Fruit fly (Drosophila melanogaster): Measurements from ENCODE around the gene Act5C.

Gene Act5C

DNA sequence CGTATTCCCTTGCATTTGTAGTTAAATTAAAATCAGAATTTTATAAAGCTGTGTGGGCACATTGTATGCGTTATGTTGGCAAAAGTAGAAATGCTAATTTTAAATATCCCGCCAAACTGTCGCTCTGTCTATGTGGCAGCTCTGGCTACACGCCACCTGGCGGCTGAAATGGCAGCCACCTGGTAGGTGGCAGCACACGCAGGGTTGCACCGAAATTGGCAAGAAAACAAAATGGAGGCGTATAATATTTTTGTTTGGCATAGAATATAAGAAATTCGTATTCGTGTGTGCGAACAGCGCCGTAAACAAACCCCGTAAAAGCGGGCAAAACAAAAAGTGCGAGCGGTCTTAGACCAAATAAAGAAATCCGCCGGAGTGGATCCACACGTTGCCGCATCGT, 7.3 kb downstream of the Act5C start, which contains the start of gene CG12236 (continued):
- peak; percentile 59 for TF ChIP-seq kah (GFP tag; optimal IDR thresholded peaks at IDR 0.05)
- TF ChIP-seq Abd-B (GFP tag; optimal IDR thresholded peaks at IDR 0.05) = no peak
- no peak for TF ChIP-seq Neu2 (GFP tag; optimal IDR thresholded peaks at IDR 0.05; ENCODE audit: borderline replicate concordance)
- no peak for TF ChIP-seq Sox100B (GFP tag; optimal IDR thresholded peaks at IDR 0.05)
- TF ChIP-seq CTCF (GFP tag; optimal IDR thresholded peaks at IDR 0.05) = peak; percentile 97
- TF ChIP-seq Dref (GFP tag; IDR thresholded peaks at IDR 0.05) = peak; percentile 68
- no peak for TF ChIP-seq dimm (GFP tag; IDR thresholded peaks at IDR 0.05)
- TF ChIP-seq zfh1 (GFP tag; IDR thresholded peaks at IDR 0.05) = peak; percentile 59; the same call in 2 of the 3 replicates
- TF ChIP-seq Sin3A (optimal IDR thresholded peaks at IDR 0.05) = peak; percentile 50
- TF ChIP-seq Dip2 (GFP tag; IDR thresholded peaks at IDR 0.05) = no peak
- TF ChIP-seq oc (tag; optimal IDR thresholded peaks at IDR 0.05) = no peak
- TF ChIP-seq Scr (GFP tag; IDR thresholded peaks at IDR 0.05; ENCODE audit: partially characterized antibody) = 0 out of 2 replicates have a peak, but pooled peaks have one; percentile 23
- TF ChIP-seq hb (GFP tag; IDR thresholded peaks at IDR 0.05; ENCODE audit: partially characterized antibody) = no peak
- no peak for TF ChIP-seq CG3838 (GFP tag; optimal IDR thresholded peaks at IDR 0.05)
- TF ChIP-seq trem (tag; optimal IDR thresholded peaks at IDR 0.05) = peak; percentile 89
- no peak for TF ChIP-seq luna (GFP tag; optimal IDR thresholded peaks at IDR 0.05)
- TF ChIP-seq otp (GFP tag; IDR thresholded peaks at IDR 0.05) = no peak
- TF ChIP-seq CG30020 (tag; optimal IDR thresholded peaks at IDR 0.05) = peak; percentile 22
- no peak for TF ChIP-seq cg (GFP tag; optimal IDR thresholded peaks at IDR 0.05)
- TF ChIP-seq gfzf (GFP tag; optimal IDR thresholded peaks at IDR 0.05) = peak; percentile 43
- peak; percentile 56 for TF ChIP-seq her (GFP tag; optimal IDR thresholded peaks at IDR 0.05)
- TF ChIP-seq Dp (GFP tag; optimal IDR thresholded peaks at IDR 0.05) = peak; percentile 97
- TF ChIP-seq CG13775 (GFP tag; optimal IDR thresholded peaks at IDR 0.05) = no peak
- peak; percentile 51 for TF ChIP-seq grau (tag; optimal IDR thresholded peaks at IDR 0.05)
- TF ChIP-seq pfk (GFP tag; optimal IDR thresholded peaks at IDR 0.05) = peak; percentile 64
- TF ChIP-seq CG15696 (tag; optimal IDR thresholded peaks at IDR 0.05) = peak; percentile 47
- peak; percentile 3 for TF ChIP-seq Oli (tag; optimal IDR thresholded peaks at IDR 0.05)
- 0 out of 3 replicates have a peak, but pooled peaks have one; percentile 36 for TF ChIP-seq sr (GFP tag; IDR thresholded peaks at IDR 0.05)
- peak; percentile 54 for TF ChIP-seq Meics (GFP tag; optimal IDR thresholded peaks at IDR 0.05)
- no peak for TF ChIP-seq CG10274 (GFP tag; optimal IDR thresholded peaks at IDR 0.05)
- no peak for TF ChIP-seq Spps (tag; optimal IDR thresholded peaks at IDR 0.05)
- peak; percentile 66 for TF ChIP-seq nmo (GFP tag; optimal IDR thresholded peaks at IDR 0.05)
- TF ChIP-seq inv (GFP tag; IDR thresholded peaks at IDR 0.05; ENCODE audit: partially characterized antibody) = no peak
- 0 out of 2 replicates have a peak, but pooled peaks have one; percentile 7 for TF ChIP-seq aop (GFP tag; IDR thresholded peaks at IDR 0.05)
- TF ChIP-seq CG42726 (GFP tag; IDR thresholded peaks at IDR 0.05; ENCODE audit: partially characterized antibody) = no peak
- no peak for TF ChIP-seq unpg (GFP tag; optimal IDR thresholded peaks at IDR 0.05)
- peak; percentile 98 for TF ChIP-seq E2f2 (GFP tag; IDR thresholded peaks at IDR 0.05)
- TF ChIP-seq sob (GFP tag; IDR thresholded peaks at IDR 0.05) = peak; percentile 66
- peak; percentile 54 for TF ChIP-seq Ptx1 (GFP tag; IDR thresholded peaks at IDR 0.05)
- TF ChIP-seq tio (GFP tag; optimal IDR thresholded peaks at IDR 0.05) = no peak
- peak; percentile 46 for TF ChIP-seq CG12391 (tag; optimal IDR thresholded peaks at IDR 0.05)
- peak; percentile 29 for TF ChIP-seq Side (GFP tag; optimal IDR thresholded peaks at IDR 0.05)
- no peak for TF ChIP-seq Dfd (GFP tag; optimal IDR thresholded peaks at IDR 0.05)
- peak; percentile 51 for TF ChIP-seq CG4282 (GFP tag; optimal IDR thresholded peaks at IDR 0.05)
- TF ChIP-seq CG9215 (GFP tag; IDR thresholded peaks at IDR 0.05) = no peak
- no peak for TF ChIP-seq CG6683 (GFP tag; optimal IDR thresholded peaks at IDR 0.05)
- no peak for TF ChIP-seq Lim3 (GFP tag; IDR thresholded peaks at IDR 0.05)
- TF ChIP-seq Hsf (GFP tag; optimal IDR thresholded peaks at IDR 0.05) = peak; percentile 44
- TF ChIP-seq Xbp1 (GFP tag; optimal IDR thresholded peaks at IDR 0.05) = peak; percentile 58
- TF ChIP-seq Hmx (GFP tag; optimal IDR thresholded peaks at IDR 0.05) = no peak
- TF ChIP-seq HLH54F (GFP tag; optimal IDR thresholded peaks at IDR 0.05) = peak; percentile 24
- TF ChIP-seq sisA (GFP tag; IDR thresholded peaks at IDR 0.05) = no peak

Data from whole organism, embryonic.